Fruit fly (Drosophila melanogaster) whole organism, prepupa: ENCODE results near the gene pns.

Source experiments
- CG3032 ChIP-seq: fragments of 200-800 bp; optimal IDR thresholded peaks from 2 replicates; lab custom pipeline; 2019; ENCODE audit warnings: missing biosample characterization, mild to moderate bottlenecking, missing genetic modification characterization, moderate library complexity
- CG7368 ChIP-seq: fragments of 200-800 bp; sonication (Bioruptor generic); optimal IDR thresholded peaks from 3 replicates; lab custom pipeline; 2016; ENCODE audit warnings: missing biosample characterization, missing genetic modification characterization
- CG8632 ChIP-seq: fragments of 200-800 bp; sonication (Bioruptor generic); optimal IDR thresholded peaks from 3 replicates; lab custom pipeline; 2016; ENCODE audit warnings: missing biosample characterization, missing genetic modification characterization
- Eip75B ChIP-seq: fragments of 200-800 bp; sonication (Bioruptor generic); optimal IDR thresholded peaks from 3 replicates; lab custom pipeline; 2016; ENCODE audit warnings: missing biosample characterization, missing genetic modification characterization
- Ets21C ChIP-seq: fragments of 200-800 bp; sonication (Bioruptor generic); optimal IDR thresholded peaks from 3 replicates; lab custom pipeline; 2016; ENCODE audit warnings: missing biosample characterization, missing genetic modification characterization
- Lpt ChIP-seq: fragments of 200-800 bp; sonication (Bioruptor generic); optimal IDR thresholded peaks from 3 replicates; lab custom pipeline; 2016; ENCODE audit warnings: missing biosample characterization, missing genetic modification characterization
- Sox102F ChIP-seq: fragments of 200-800 bp; sonication (Bioruptor generic); optimal IDR thresholded peaks from 2 replicates; lab custom pipeline; 2016; ENCODE audit warnings: missing biosample characterization, mild to moderate bottlenecking, missing genetic modification characterization
- Sox15 ChIP-seq: fragments of 200-800 bp; sonication (Bioruptor generic); optimal IDR thresholded peaks from 3 replicates; lab custom pipeline; 2016; ENCODE audit warnings: missing biosample characterization, missing genetic modification characterization
- achi ChIP-seq: fragments of 200-800 bp; sonication (Bioruptor generic); optimal IDR thresholded peaks from 3 replicates; lab custom pipeline; 2016; ENCODE audit warnings: missing biosample characterization, missing genetic modification characterization
- esn ChIP-seq: fragments of 200-800 bp; sonication (Bioruptor generic); optimal IDR thresholded peaks from 2 replicates; lab custom pipeline; 2016; ENCODE audit warnings: missing biosample characterization, mild to moderate bottlenecking, missing genetic modification characterization, moderate library complexity

- TF ChIP-seq esn (GFP tag; lab: Kevin White, UChicago): no peak
- no peak for TF ChIP-seq CG3032
- TF ChIP-seq Lpt: no peak
- no peak for TF ChIP-seq Sox102F (GFP tag; lab: Kevin White, UChicago)
- TF ChIP-seq CG8632 (GFP tag; lab: Kevin White, UChicago): no peak
- no peak for TF ChIP-seq Ets21C (GFP tag; lab: Kevin White, UChicago)
- TF ChIP-seq Eip75B (GFP tag; lab: Kevin White, UChicago): no peak
- no peak for TF ChIP-seq achi (GFP tag; lab: Kevin White, UChicago)
- TF ChIP-seq Sox15 (GFP tag; lab: Kevin White, UChicago): no peak
- TF ChIP-seq CG7368 (GFP tag; lab: Kevin White, UChicago): no peak
Measured at dm6 chr3L:1502086-1502893, 34.6 kb upstream of the pns start, which contains the start of the genes hfp and Psa.
